Worm (Caenorhabditis elegans) whole organism, young adult: ENCODE measurements around the gene C24H11.5.
"Not testable (repeated sequence)": the region's sequence is repeated elsewhere in the genome, so short reads cannot be mapped to it uniquely, and the experiment has no call there.

ENCODE experiments used
- B0035.1 ChIP-seq: sonication (generic microtip); optimal IDR thresholded peaks from 2 replicates; lab custom pipeline; 2016; ENCODE audit warnings: missing genetic modification characterization, mild to moderate bottlenecking, missing compliant biosample characterization, missing genotype, missing genetic modification reagents
- B0261.1 ChIP-seq: sonication (generic microtip); optimal IDR thresholded peaks from 2 replicates; lab custom pipeline; 2016; ENCODE audit warnings: mild to moderate bottlenecking, missing genetic modification characterization, moderate library complexity, missing compliant biosample characterization
- F22D6.2 ChIP-seq: sonication (generic microtip); optimal IDR thresholded peaks from 2 replicates; lab custom pipeline; 2016; ENCODE audit warnings: mild to moderate bottlenecking, missing genetic modification characterization, missing compliant biosample characterization
- F52B5.7 ChIP-seq: sonication (generic microtip); optimal IDR thresholded peaks from 2 replicates; lab custom pipeline; 2016; ENCODE audit warnings: mild to moderate bottlenecking, missing genetic modification characterization, missing compliant biosample characterization
- T07F8.4 ChIP-seq: sonication (generic microtip); optimal IDR thresholded peaks from 2 replicates; lab custom pipeline; 2016; ENCODE audit warnings: mild to moderate bottlenecking, missing genetic modification characterization, moderate library complexity, missing compliant biosample characterization
- Y56A3A.18 ChIP-seq: fragments of 200-800 bp; sonication (Bioruptor generic); IDR thresholded peaks from 2 replicates; pipeline ENCODE4 v1.3.6; 2022; ENCODE audit warnings: missing genetic modification reagents, missing genetic modification characterization, missing compliant biosample characterization
- cebp-1 ChIP-seq, 2 experiments: fragments of 200-800 bp in 1 of 2; sonication (Bioruptor generic) in 1 of 2; sonication (generic microtip) in 1 of 2; IDR thresholded peaks in 1 of 2; optimal IDR thresholded peaks in 1 of 2; 2 replicates each; pipeline versions ENCODE4 v1.3.6 to Lab custom; 2017 to 2022; ENCODE audit warnings: missing compliant biosample characterization in 2 of 2, missing genetic modification characterization in 2 of 2, mild to moderate bottlenecking in 1 of 2, missing genetic modification reagents in 1 of 2, moderate library complexity in 1 of 2
- cebp-2 ChIP-seq: fragments of 200-800 bp; sonication (Bioruptor generic); IDR thresholded peaks from 2 replicates; pipeline ENCODE4 v1.3.6; 2022; ENCODE audit warnings: missing genetic modification characterization, missing compliant biosample characterization
- ceh-91 ChIP-seq: fragments of 200-800 bp; sonication (Bioruptor generic); IDR thresholded peaks from 2 replicates; pipeline ENCODE4 v1.3.6; 2022; ENCODE audit warnings: missing genetic modification reagents, missing genetic modification characterization, missing compliant biosample characterization
- die-1 ChIP-seq: sonication (generic microtip); optimal IDR thresholded peaks from 2 replicates; lab custom pipeline; 2016; ENCODE audit warnings: missing genotype, mild to moderate bottlenecking, missing genetic modification characterization, missing compliant biosample characterization
- dox-1 ChIP-seq: fragments of 200-800 bp; sonication (Bioruptor generic); IDR thresholded peaks from 2 replicates; pipeline ENCODE4 v1.3.6; 2022; ENCODE audit warnings: missing genetic modification reagents, missing genetic modification characterization, missing compliant biosample characterization
- egrh-3 ChIP-seq: fragments of 200-800 bp; sonication (Bioruptor generic); IDR thresholded peaks from 2 replicates; pipeline ENCODE4 v1.3.6; 2022; ENCODE audit warnings: missing genetic modification reagents, missing genetic modification characterization, missing compliant biosample characterization
- ets-4 ChIP-seq: fragments of 200-800 bp; sonication (Bioruptor generic); optimal IDR thresholded peaks from 2 replicates; lab custom pipeline; 2018; ENCODE audit warnings: mild to moderate bottlenecking, missing genetic modification characterization, missing compliant biosample characterization
- fkh-3 ChIP-seq: sonication (generic microtip); optimal IDR thresholded peaks from 2 replicates; lab custom pipeline; 2016; ENCODE audit warnings: mild to moderate bottlenecking, missing genetic modification characterization, missing compliant biosample characterization
- hmg-1.2 ChIP-seq: fragments of 200-800 bp; sonication (Bioruptor generic); IDR thresholded peaks from 2 replicates; pipeline ENCODE4 v1.3.6; 2022; ENCODE audit warnings: missing genetic modification reagents, missing genetic modification characterization, missing compliant biosample characterization
- let-526 ChIP-seq: fragments of 200-800 bp; sonication (Bioruptor generic); IDR thresholded peaks from 2 replicates; pipeline ENCODE4 v1.3.6; 2022; ENCODE audit warnings: missing genetic modification reagents, missing genetic modification characterization, missing compliant biosample characterization
- lin-35 ChIP-seq, 3 experiments: fragments of 150-350 bp in 2 of 3; sonication (generic microtip) in 1 of 3; optimal IDR thresholded peaks; 2 replicates each; lab custom pipeline; 2014 to 2018; ENCODE audit warnings: missing biosample characterization in 3 of 3, missing genetic modification characterization in 3 of 3, missing genetic modification reagents in 3 of 3
- lsl-1 ChIP-seq: fragments of 200-800 bp; sonication (Bioruptor generic); optimal IDR thresholded peaks from 2 replicates; lab custom pipeline; 2018; ENCODE audit warnings: mild to moderate bottlenecking, missing genetic modification characterization, moderate library complexity, missing compliant biosample characterization
- madf-6 ChIP-seq: fragments of 200-800 bp; sonication (Bioruptor generic); IDR thresholded peaks from 2 replicates; pipeline ENCODE4 v1.3.6; 2022; ENCODE audit warnings: missing genetic modification reagents, missing genetic modification characterization, missing compliant biosample characterization
- mxl-1 ChIP-seq: sonication (generic microtip); optimal IDR thresholded peaks from 2 replicates; lab custom pipeline; 2016; ENCODE audit warnings: missing genetic modification characterization, missing compliant biosample characterization
- nfya-2 ChIP-seq: fragments of 200-800 bp; sonication (Bioruptor generic); IDR thresholded peaks from 2 replicates; pipeline ENCODE4 v1.3.6; 2022; ENCODE audit warnings: missing genetic modification reagents, missing genetic modification characterization, missing compliant biosample characterization
- nhr-179 ChIP-seq: sonication (generic microtip); optimal IDR thresholded peaks from 2 replicates; lab custom pipeline; 2016; ENCODE audit warnings: mild to moderate bottlenecking, missing genetic modification characterization, missing compliant biosample characterization
- nhr-80 ChIP-seq: sonication (generic microtip); optimal IDR thresholded peaks from 2 replicates; lab custom pipeline; 2016; ENCODE audit warnings: missing genetic modification characterization, missing compliant biosample characterization
- nhr-90 ChIP-seq: sonication (generic microtip); optimal IDR thresholded peaks from 2 replicates; lab custom pipeline; 2016; ENCODE audit warnings: missing genotype, mild to moderate bottlenecking, missing genetic modification characterization, missing compliant biosample characterization
- pbrm-1 ChIP-seq: fragments of 200-800 bp; sonication (Bioruptor generic); IDR thresholded peaks from 2 replicates; pipeline ENCODE4 v1.3.6; 2022; ENCODE audit warnings: missing genetic modification reagents, missing genetic modification characterization, missing compliant biosample characterization
- rec-8 ChIP-seq, 2 experiments: sonication (generic microtip); optimal IDR thresholded peaks; 2 replicates each; lab custom pipeline; 2016; ENCODE audit warnings: mild to moderate bottlenecking in 2 of 2, missing genetic modification characterization in 2 of 2, missing genetic modification reagents in 2 of 2, missing genotype in 2 of 2, missing biosample characterization in 1 of 2, missing compliant biosample characterization in 1 of 2, moderate library complexity in 1 of 2
- rpc-1 ChIP-seq, 2 experiments: fragments of 150-350 bp in 1 of 2; sonication (generic microtip) in 1 of 2; optimal IDR thresholded peaks; 2 replicates each; lab custom pipeline; 2014 to 2018; ENCODE audit warnings: missing biosample characterization in 1 of 2, missing genetic modification characterization in 1 of 2, missing genetic modification reagents in 1 of 2, missing genotype in 1 of 2
- snpc-1.1 ChIP-seq: sonication (generic microtip); optimal IDR thresholded peaks from 2 replicates; lab custom pipeline; 2017; ENCODE audit warnings: missing genetic modification characterization, mild to moderate bottlenecking, missing compliant biosample characterization, antibody characterized with exemption, moderate library complexity, missing genotype, missing genetic modification reagents; ENCODE audit not compliant: insufficient read depth
- snpc-1.3 ChIP-seq: sonication (generic microtip); optimal IDR thresholded peaks from 2 replicates; lab custom pipeline; 2017; ENCODE audit warnings: missing genetic modification characterization, mild to moderate bottlenecking, missing compliant biosample characterization, antibody characterized with exemption, moderate library complexity, missing genotype, missing genetic modification reagents; ENCODE audit not compliant: insufficient read depth
- snpc-4 ChIP-seq, 5 experiments: fragments of 150-350 bp in 1 of 5; sonication (generic microtip) in 4 of 5; optimal IDR thresholded peaks; 2 replicates each; lab custom pipeline; 2014 to 2018; ENCODE audit warnings: missing genetic modification characterization in 5 of 5, missing biosample characterization in 3 of 5, antibody characterized with exemption in 2 of 5, mild to moderate bottlenecking in 2 of 5, missing compliant biosample characterization in 2 of 5, missing genotype in 2 of 5, moderate library complexity in 2 of 5, missing genetic modification reagents in 1 of 5
- tbp1 ChIP-seq: fragments of 200-800 bp; sonication (Bioruptor generic); optimal IDR thresholded peaks from 2 replicates; lab custom pipeline; 2018; ENCODE audit warnings: mild to moderate bottlenecking, missing genetic modification characterization, missing compliant biosample characterization
- zfh-2 ChIP-seq: fragments of 200-800 bp; sonication (Bioruptor generic); conservative IDR thresholded peaks from 2 replicates; pipeline ENCODE4 v1.3.6; 2022; ENCODE audit warnings: missing genetic modification reagents, missing genetic modification characterization, missing compliant biosample characterization
- ztf-18 ChIP-seq: sonication (generic microtip); optimal IDR thresholded peaks from 2 replicates; lab custom pipeline; 2016; ENCODE audit warnings: missing genotype, mild to moderate bottlenecking, missing genetic modification characterization, missing compliant biosample characterization
- ztf-22 ChIP-seq: fragments of 200-800 bp; sonication (Bioruptor generic); optimal IDR thresholded peaks from 2 replicates; lab custom pipeline; 2018; ENCODE audit warnings: mild to moderate bottlenecking, missing genetic modification characterization, moderate library complexity, missing compliant biosample characterization
- ztf-3 ChIP-seq: fragments of 200-800 bp; sonication (Bioruptor generic); optimal IDR thresholded peaks from 2 replicates; lab custom pipeline; 2018; ENCODE audit warnings: mild to moderate bottlenecking, missing genetic modification characterization, missing compliant biosample characterization

Gene C24H11.5

DNA sequence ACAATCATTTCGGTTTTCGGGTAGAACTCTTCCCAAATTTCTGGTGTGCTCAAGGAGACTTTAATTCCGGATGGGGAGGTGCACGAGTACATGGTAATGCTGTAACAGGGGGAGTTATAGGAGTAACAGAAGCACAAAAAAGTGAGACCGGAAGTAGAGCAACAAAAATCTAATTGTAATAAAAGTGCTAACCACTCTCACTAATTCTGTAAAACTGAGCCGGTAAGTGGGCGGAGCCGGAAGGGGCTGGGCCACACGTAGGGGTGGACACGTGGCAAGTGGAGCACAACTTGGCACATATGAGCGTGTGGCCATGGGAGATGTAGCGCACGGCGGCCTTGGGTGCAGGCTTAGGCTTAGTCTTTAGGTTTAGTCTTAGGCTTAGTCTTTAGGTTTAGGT, 5.9 kb downstream of the C24H11.5 start, which contains the start of gene tbx-38:
tbx-38 (minus strand) TSS at position 101 of the 400 bp plus-strand sequence.
- TF ChIP-seq zfh-2 (GFP tag; lab: Robert Waterston, UW) (0 out of 2 replicates have a peak, but pooled peaks have one; percentile 36), nhr-80 (tag; lab: Kevin White, UChicago) (no peak)
- TF ChIP-seq, all 124 proteins: peak for 1

DNA sequence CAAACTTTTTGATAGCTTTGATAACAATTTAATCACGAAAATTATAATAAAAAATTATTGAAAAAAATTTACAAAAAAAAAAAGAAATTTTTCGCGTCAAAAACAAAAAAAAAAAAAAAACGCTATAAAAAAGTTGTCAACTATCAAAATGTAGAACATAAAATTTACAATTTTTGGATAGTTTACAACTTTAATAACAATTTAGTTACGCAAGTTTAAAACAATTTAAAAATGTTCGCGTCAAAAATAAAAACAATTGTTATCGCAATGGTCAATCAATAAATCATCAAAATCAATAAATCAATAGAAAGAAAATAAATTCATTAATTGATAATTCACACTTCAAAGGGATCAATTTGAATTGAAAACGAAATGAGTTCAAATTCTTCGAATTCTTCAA, 7.3 kb downstream of the C24H11.5 start, which contains the start of gene C24H11.1:
C24H11.1 (plus strand) TSS at position 301 of the 400 bp plus-strand sequence.
- not testable (repeated sequence) for TF ChIP-seq nhr-90, T07F8.4, F52B5.7 (tag; lab: Kevin White, UChicago)

ce11 chrIII:11789480-11789879, 9.4 kb downstream of the C24H11.5 start:
- TF ChIP-seq nfya-2 (GFP tag; lab: Robert Waterston, UW), result no peak
- no peak for TF ChIP-seq rpc-1 (optimal IDR thresholded peaks at IDR 0.05; lab: Kevin White, UChicago)
- TF ChIP-seq rpc-1 (tag; optimal IDR thresholded peaks at IDR 0.05; lab: Kevin White, UChicago), result no peak
- TF ChIP-seq ceh-91 (GFP tag; lab: Robert Waterston, UW), result no peak
- peak; percentile 60 for TF ChIP-seq snpc-1.1 (tag; lab: Kevin White, UChicago)
- TF ChIP-seq snpc-4 (GFP tag; optimal IDR thresholded peaks at IDR 0.05; lab: Kevin White, UChicago), result peak; percentile 67
- TF ChIP-seq snpc-4 (tag; optimal IDR thresholded peaks at IDR 0.05; lab: Kevin White, UChicago), result peak in 3 of 4 experiments; percentile 63 to 86 (median 80)

DNA sequence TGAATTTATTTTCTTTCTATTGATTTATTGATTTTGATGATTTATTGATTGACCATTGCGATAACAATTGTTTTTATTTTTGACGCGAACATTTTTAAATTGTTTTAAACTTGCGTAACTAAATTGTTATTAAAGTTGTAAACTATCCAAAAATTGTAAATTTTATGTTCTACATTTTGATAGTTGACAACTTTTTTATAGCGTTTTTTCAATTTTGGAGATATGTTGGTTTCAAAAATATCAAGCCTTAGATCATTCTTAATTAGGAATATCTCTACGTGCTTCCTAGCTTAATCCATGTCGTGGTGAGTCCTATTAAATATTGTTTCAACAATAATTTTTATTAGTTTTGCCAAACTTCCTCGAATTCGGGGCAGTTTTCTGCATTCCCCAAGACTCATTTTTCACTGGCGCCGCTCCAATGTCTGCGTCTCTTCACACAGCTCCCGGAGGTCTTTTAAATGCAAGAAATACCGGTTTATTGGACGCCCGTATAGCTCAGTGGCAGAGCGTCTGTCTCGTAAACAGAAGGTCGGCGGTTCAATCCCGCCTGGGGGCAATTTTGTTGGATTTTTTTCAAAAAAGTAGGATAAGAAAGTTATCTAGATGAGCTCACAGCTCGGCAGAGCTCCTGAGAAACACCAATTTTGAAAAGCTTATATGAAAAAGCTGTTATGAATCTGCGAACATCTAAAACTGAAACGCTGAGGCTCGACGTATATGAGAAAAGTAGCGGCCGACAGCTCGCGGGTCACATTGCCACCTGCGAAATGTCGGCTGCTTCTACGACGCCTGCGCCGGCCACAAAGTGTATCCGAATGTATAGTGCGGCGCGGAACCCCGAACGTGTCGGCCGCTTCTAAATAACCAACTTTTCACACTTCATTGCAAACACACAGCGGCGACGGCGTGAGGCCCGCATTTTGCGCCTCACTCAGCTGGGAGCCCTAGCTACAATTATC, 12.5 kb downstream of the C24H11.5 start, which contains the start of gene C24H11.2:
C24H11.2 (minus strand) TSS at position 51 of the 962 bp plus-strand sequence.
- TF ChIP-seq cebp-2 (GFP tag; lab: Robert Waterston, UW) (peak; percentile 68; the same call in 1 of the 2 replicates), tbp1 (GFP tag; lab: Kevin White, UChicago) (peak; percentile 94), cebp-1 (tag; optimal IDR thresholded peaks at IDR 0.05; lab: Kevin White, UChicago) (peak; percentile 70), hmg-1.2 (GFP tag; lab: Robert Waterston, UW) (peak; percentile 74), ztf-22 (GFP tag; lab: Kevin White, UChicago) (peak; percentile 68), ets-4 (GFP tag; lab: Kevin White, UChicago) (peak; percentile 32), madf-6 (GFP tag; lab: Robert Waterston, UW) (0 out of 2 replicates have a peak, but pooled peaks have one; percentile 25), snpc-4 (GFP tag; optimal IDR thresholded peaks at IDR 0.05; lab: Kevin White, UChicago) (peak; percentile 8), snpc-4 (tag; optimal IDR thresholded peaks at IDR 0.05; lab: Kevin White, UChicago) (peak; percentile 6 to 92 (median 69)), dox-1 (GFP tag; lab: Robert Waterston, UW) (peak; percentile 80), let-526 (GFP tag; lab: Robert Waterston, UW) (peak; percentile 73), F22D6.2 (peak; percentile 31), F52B5.7 (tag; lab: Kevin White, UChicago) (peak; percentile 55), T07F8.4 (tag; lab: Kevin White, UChicago) (peak; percentile 28), B0261.1 (peak; percentile 80), lin-35 (GFP tag; optimal IDR thresholded peaks at IDR 0.05; lab: Kevin White, UChicago) (peak in 1 of 3 experiments; percentile 35), Y56A3A.18 (GFP tag; lab: Robert Waterston, UW) (peak; percentile 85), nhr-80 (tag; lab: Kevin White, UChicago) (peak; percentile 12), egrh-3 (0 out of 2 replicates have a peak, but pooled peaks have one; percentile 25), rec-8 (tag; optimal IDR thresholded peaks at IDR 0.05; lab: Kevin White, UChicago) (peak; percentile 64 to 65), pbrm-1 (GFP tag; lab: Robert Waterston, UW) (peak; percentile 47; the same call in 1 of the 2 replicates), mxl-1 (tag; lab: Kevin White, UChicago) (peak; percentile 50), B0035.1 (tag; lab: Kevin White, UChicago) (peak; percentile 53), ztf-3 (GFP tag; lab: Kevin White, UChicago) (peak; percentile 38), die-1 (tag; lab: Kevin White, UChicago) (peak; percentile 66), nhr-179 (peak; percentile 23), fkh-3 (peak; percentile 70), lsl-1 (GFP tag; lab: Kevin White, UChicago) (peak; percentile 13), ztf-18 (tag; lab: Kevin White, UChicago) (peak; percentile 51), snpc-1.3 (tag; lab: Kevin White, UChicago) (peak; percentile 22)
- TF ChIP-seq cebp-1 (GFP tag; IDR thresholded peaks at IDR 0.05; lab: Robert Waterston, UW), result not testable (repeated sequence)
